Worm (Caenorhabditis elegans) whole organism, L4 larva: Measurements from ENCODE around the gene R08D7.5.
"Not testable (repeated sequence)": the region's sequence is repeated elsewhere in the genome, so short reads cannot be mapped to it uniquely, and the experiment has no call there.

Experiments used
- F49E8.2 ChIP-seq: sonication (generic microtip); optimal IDR thresholded peaks from 2 replicates; lab custom pipeline; 2016; ENCODE audit warnings: missing compliant biosample characterization, mild to moderate bottlenecking, missing genetic modification characterization, borderline replicate concordance
- R02D3.7 ChIP-seq: fragments of 150-350 bp; sonication (generic microtip); optimal IDR thresholded peaks from 3 replicates; lab custom pipeline; 2014; ENCODE audit warnings: missing biosample characterization, missing genetic modification characterization
- Y48G9A.11 ChIP-seq: fragments of 200-800 bp; sonication (Bioruptor generic); IDR thresholded peaks from 2 replicates; pipeline ENCODE4 v1.3.6; 2022; ENCODE audit warnings: missing genetic modification reagents, missing genetic modification characterization, missing compliant biosample characterization
- Y5F2A.4 ChIP-seq: fragments of 200-800 bp; sonication (Bioruptor generic); optimal IDR thresholded peaks from 2 replicates; lab custom pipeline; 2018; ENCODE audit warnings: mild to moderate bottlenecking, missing genetic modification characterization, missing compliant biosample characterization
- Y75B8A.6 ChIP-seq: fragments of 200-800 bp; sonication (Bioruptor generic); IDR thresholded peaks from 2 replicates; pipeline ENCODE4 v1.3.6; 2022; ENCODE audit warnings: missing genetic modification reagents, missing genetic modification characterization, missing compliant biosample characterization
- aha-1 ChIP-seq: fragments of 150-350 bp; peaks from one replicate; lab custom pipeline; 2014; ENCODE audit warnings: missing biosample characterization, missing genetic modification characterization
- ama-1 ChIP-seq: fragments of 150-350 bp; optimal IDR thresholded peaks from 2 replicates; lab custom pipeline; 2014; ENCODE audit warnings: inconsistent platforms, mixed read lengths
- arid-1 ChIP-seq: fragments of 200-800 bp; sonication (Bioruptor generic); conservative IDR thresholded peaks from 2 replicates; pipeline ENCODE4 v1.3.6; 2022; ENCODE audit warnings: missing genetic modification reagents, missing genetic modification characterization, missing compliant biosample characterization
- ceh-20 ChIP-seq: fragments of 200-800 bp; sonication (Bioruptor generic); IDR thresholded peaks from 2 replicates; pipeline ENCODE4 v1.3.6; 2022; ENCODE audit warnings: missing genetic modification reagents, missing genetic modification characterization, missing compliant biosample characterization
- ces-1 ChIP-seq: fragments of 150-350 bp; sonication (generic microtip); optimal IDR thresholded peaks from 4 replicates; lab custom pipeline; 2014; ENCODE audit warnings: missing biosample characterization, missing genetic modification reagents, missing genetic modification characterization
- daf-19 ChIP-seq: fragments of 200-800 bp; sonication (Bioruptor generic); conservative IDR thresholded peaks from 2 replicates; pipeline ENCODE4 v1.3.6; 2022; ENCODE audit warnings: missing genetic modification characterization, missing compliant biosample characterization
- dmd-6 ChIP-seq: fragments of 200-800 bp; sonication (Bioruptor generic); IDR thresholded peaks from 2 replicates; pipeline ENCODE4 v1.3.6; 2022; ENCODE audit warnings: missing genetic modification reagents, missing genetic modification characterization, missing compliant biosample characterization
- dve-1 ChIP-seq: sonication (generic microtip); optimal IDR thresholded peaks from 2 replicates; lab custom pipeline; 2017; ENCODE audit warnings: antibody characterized with exemption, mild to moderate bottlenecking, missing genetic modification characterization, missing compliant biosample characterization; ENCODE audit not compliant: insufficient read depth
- fos-1 ChIP-seq: fragments of 150-350 bp; optimal IDR thresholded peaks from 2 replicates; lab custom pipeline; 2014; ENCODE audit warnings: missing biosample characterization, missing genetic modification characterization
- gei-8 ChIP-seq: fragments of 200-800 bp; sonication (Bioruptor generic); optimal IDR thresholded peaks from 2 replicates; lab custom pipeline; 2018; ENCODE audit warnings: mild to moderate bottlenecking, missing genetic modification characterization, missing compliant biosample characterization
- jun-1 ChIP-seq: fragments of 150-350 bp; optimal IDR thresholded peaks from 2 replicates; lab custom pipeline; 2014; ENCODE audit warnings: missing biosample characterization, missing genetic modification reagents, missing genetic modification characterization
- lim-7 ChIP-seq: fragments of 200-800 bp; sonication (Bioruptor generic); IDR thresholded peaks from 2 replicates; pipeline ENCODE4 v1.3.6; 2022; ENCODE audit warnings: missing genetic modification characterization, missing compliant biosample characterization
- lin-13 ChIP-seq: fragments of 150-350 bp; optimal IDR thresholded peaks from 2 replicates; lab custom pipeline; 2014; ENCODE audit warnings: missing biosample characterization, missing genetic modification reagents, missing genetic modification characterization
- lin-15B ChIP-seq: fragments of 150-350 bp; sonication (generic microtip); optimal IDR thresholded peaks from 3 replicates; lab custom pipeline; 2014; ENCODE audit warnings: missing biosample characterization, missing genetic modification characterization
- lin-38 ChIP-seq: fragments of 200-800 bp; sonication (Bioruptor generic); IDR thresholded peaks from 2 replicates; pipeline ENCODE4 v1.3.6; 2022; ENCODE audit warnings: missing genetic modification reagents, missing genetic modification characterization, missing compliant biosample characterization
- lin-39 ChIP-seq: fragments of 150-350 bp; optimal IDR thresholded peaks from 2 replicates; lab custom pipeline; 2014; ENCODE audit warnings: missing biosample characterization, missing genetic modification reagents, missing genetic modification characterization
- lir-3 ChIP-seq: sonication (generic microtip); optimal IDR thresholded peaks from 2 replicates; lab custom pipeline; 2016; ENCODE audit warnings: mild to moderate bottlenecking, missing genetic modification characterization, missing compliant biosample characterization
- madf-5 ChIP-seq, 2 experiments: fragments of 200-800 bp; sonication (Bioruptor generic); IDR thresholded peaks; 2 replicates each; pipeline ENCODE4 v1.3.6; 2022; ENCODE audit warnings: missing compliant biosample characterization in 2 of 2, missing genetic modification characterization in 2 of 2
- mxl-3 ChIP-seq: fragments of 200-800 bp; sonication (Bioruptor generic); optimal IDR thresholded peaks from 2 replicates; lab custom pipeline; 2018; ENCODE audit warnings: mild to moderate bottlenecking, missing genetic modification characterization, missing compliant biosample characterization
- nhr-102 ChIP-seq: sonication (generic microtip); optimal IDR thresholded peaks from 2 replicates; lab custom pipeline; 2016; ENCODE audit warnings: mild to moderate bottlenecking, missing genetic modification characterization, moderate library complexity, missing compliant biosample characterization
- nhr-11 ChIP-seq: fragments of 150-350 bp; optimal IDR thresholded peaks from 2 replicates; lab custom pipeline; 2014; ENCODE audit warnings: missing biosample characterization, missing genetic modification characterization
- nhr-237 ChIP-seq: sonication (generic microtip); optimal IDR thresholded peaks from 2 replicates; lab custom pipeline; 2017; ENCODE audit warnings: missing biosample characterization, missing genetic modification characterization
- nhr-25 ChIP-seq: sonication (generic microtip); optimal IDR thresholded peaks from 2 replicates; lab custom pipeline; 2017; ENCODE audit warnings: missing genetic modification characterization, mild to moderate bottlenecking, missing compliant biosample characterization, antibody characterized with exemption, moderate library complexity, borderline replicate concordance; ENCODE audit not compliant: insufficient read depth
- nhr-41 ChIP-seq: fragments of 200-800 bp; sonication (Bioruptor generic); IDR thresholded peaks from 2 replicates; pipeline ENCODE4 v1.3.6; 2022; ENCODE audit warnings: missing genetic modification reagents, missing genetic modification characterization, missing compliant biosample characterization
- nhr-77 ChIP-seq: fragments of 150-350 bp; optimal IDR thresholded peaks from 2 replicates; lab custom pipeline; 2014; ENCODE audit warnings: missing biosample characterization, missing genetic modification characterization
- pqm-1 ChIP-seq: sonication (generic microtip); optimal IDR thresholded peaks from 2 replicates; lab custom pipeline; 2017; ENCODE audit warnings: missing biosample characterization, missing genetic modification characterization
- spr-3 ChIP-seq: fragments of 200-800 bp; sonication (Bioruptor generic); optimal IDR thresholded peaks from 2 replicates; lab custom pipeline; 2018; ENCODE audit warnings: mild to moderate bottlenecking, missing genetic modification characterization, missing compliant biosample characterization
- tra-1 ChIP-seq: fragments of 200-800 bp; sonication (Bioruptor generic); IDR thresholded peaks from 2 replicates; pipeline ENCODE4 v1.3.6; 2022; ENCODE audit warnings: missing genetic modification reagents, missing genetic modification characterization, missing compliant biosample characterization
- unc-39 ChIP-seq: sonication (generic microtip); optimal IDR thresholded peaks from 2 replicates; lab custom pipeline; 2017; ENCODE audit warnings: missing biosample characterization, missing genetic modification characterization
- unc-62 ChIP-seq, 3 experiments: fragments of 150-350 bp in 1 of 3; sonication (generic microtip); optimal IDR thresholded peaks in 2 of 3; peaks in 1 of 3; 1 replicate in 1 of 3; 2 replicates in 2 of 3; lab custom pipeline; 2014 to 2017; ENCODE audit warnings: missing biosample characterization in 3 of 3, missing genetic modification characterization in 3 of 3, missing genetic modification reagents in 3 of 3, missing genotype in 1 of 3
- zfp-2 ChIP-seq: sonication (generic microtip); optimal IDR thresholded peaks from 2 replicates; lab custom pipeline; 2016; ENCODE audit warnings: mild to moderate bottlenecking, missing genetic modification characterization, missing compliant biosample characterization
- ztf-7 ChIP-seq: fragments of 150-350 bp; optimal IDR thresholded peaks from 2 replicates; lab custom pipeline; 2014; ENCODE audit warnings: missing biosample characterization, missing genetic modification characterization

R08D7.5 gene

DNA sequence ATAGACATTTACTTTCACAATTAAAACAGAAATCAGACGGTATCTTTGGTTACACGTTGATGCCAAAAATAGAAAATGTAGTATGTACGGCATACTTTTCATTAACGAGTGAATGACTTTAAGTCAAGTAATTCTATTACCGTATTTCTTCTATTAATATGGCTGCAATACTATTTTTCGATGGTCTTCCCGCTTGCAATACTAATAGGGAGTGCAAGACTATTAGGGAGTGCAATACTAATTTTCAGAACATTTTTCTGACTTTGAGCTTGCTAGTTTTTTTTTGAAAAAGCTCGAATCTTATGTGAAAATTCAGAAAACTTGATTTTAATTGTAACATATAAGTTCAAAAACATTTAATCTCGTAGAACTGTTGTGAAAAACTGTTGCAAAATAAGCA lies 15.8 kb downstream of the R08D7.5 start, which contains the start of gene R08D7.7:
TSS of gene R08D7.7 (plus strand) at position 301 of the 400 bp plus-strand sequence.
- TF ChIP-seq Y5F2A.4; ceh-20 (GFP tag; lab: Robert Waterston, UW); nhr-25: not testable (repeated sequence)

DNA sequence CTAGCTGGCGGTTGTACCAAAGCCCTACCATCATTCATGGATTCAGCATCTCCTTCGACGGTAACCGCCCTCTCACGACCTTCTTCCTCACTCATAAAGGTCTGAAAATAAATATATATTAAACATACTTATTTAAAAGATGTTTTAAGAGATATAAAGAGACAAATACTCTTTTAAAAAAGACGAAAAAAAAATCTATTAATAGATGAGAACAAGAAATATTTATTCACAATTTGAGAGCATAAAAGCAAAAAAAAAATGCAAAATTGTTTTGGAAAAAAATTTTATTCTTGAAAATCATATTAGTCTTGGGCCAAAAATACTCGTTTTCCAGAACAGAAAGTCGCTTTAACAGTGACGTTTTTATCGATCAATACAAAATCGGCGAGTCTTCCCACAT lies 22.8 kb downstream of the R08D7.5 start, which contains the start of gene skat-1:
TSS of gene skat-1 (minus strand) at position 101 of the 400 bp plus-strand sequence.
- TF ChIP-seq ztf-7 (tag; lab: Kevin White, UChicago) = no peak
- TF ChIP-seq ama-1 (lab: Kevin White, UChicago) = no peak
- no peak for TF ChIP-seq lin-15B (tag; lab: Kevin White, UChicago)
- no peak for TF ChIP-seq gei-8 (GFP tag; lab: Kevin White, UChicago)
- no peak for TF ChIP-seq spr-3 (GFP tag; lab: Kevin White, UChicago)
- TF ChIP-seq lin-13 (GFP tag; lab: Kevin White, UChicago) = no peak
- no peak for TF ChIP-seq F49E8.2 (tag; lab: Kevin White, UChicago)
- no peak for TF ChIP-seq tra-1 (GFP tag; lab: Robert Waterston, UW)
- TF ChIP-seq lin-38 = peak; percentile 21; the same call in 1 of the 2 replicates
- peak; percentile 7 for TF ChIP-seq nhr-102 (tag; lab: Kevin White, UChicago)
- no peak for TF ChIP-seq zfp-2
- TF ChIP-seq R02D3.7 (tag; lab: Kevin White, UChicago) = no peak
- TF ChIP-seq, all 104 proteins: peak for 2

- TF ChIP-seq pqm-1 (tag; lab: Kevin White, UChicago) (peak; percentile 80), nhr-77 (no peak), lin-39 (tag; lab: Kevin White, UChicago) (no peak), madf-5 (GFP tag; IDR thresholded peaks at IDR 0.05; lab: Robert Waterston, UW) (0 out of 4 replicates have a peak, but pooled peaks of 1 of the 2 experiments have one; percentile 0), nhr-11 (tag; lab: Kevin White, UChicago) (no peak)
- TF ChIP-seq, all 104 proteins: peak for 2
These were observed 23.9 kb downstream of the R08D7.5 start for ce11 chrIII:8997821-8998220.

- TF ChIP-seq aha-1 (tag; lab: Kevin White, UChicago) (peak; percentile 57), dve-1 (tag; lab: Kevin White, UChicago) (peak; percentile 5), unc-62 (GFP tag; optimal IDR thresholded peaks at IDR 0.05 in 1 of 2; lab: Kevin White, UChicago) (peak in 1 of 2 experiments; percentile 91), unc-62 (tag; optimal IDR thresholded peaks at IDR 0.05; lab: Kevin White, UChicago) (no peak), jun-1 (tag; lab: Kevin White, UChicago) (no peak), Y48G9A.11 (no peak), madf-5 (GFP tag; IDR thresholded peaks at IDR 0.05; lab: Robert Waterston, UW) (no peak)
- TF ChIP-seq, all 104 proteins: peak for 3
These were observed 25.0 kb downstream of the R08D7.5 start for ce11 chrIII:8998884-8999283.

- TF ChIP-seq aha-1 (tag; lab: Kevin White, UChicago) (peak; percentile 68), pqm-1 (tag; lab: Kevin White, UChicago) (peak; percentile 35), lin-39 (tag; lab: Kevin White, UChicago) (no peak), Y5F2A.4 (peak; percentile 4), lim-7 (GFP tag; lab: Robert Waterston, UW) (no peak), ces-1 (GFP tag; lab: Kevin White, UChicago) (no peak), nhr-11 (tag; lab: Kevin White, UChicago) (no peak), lin-38 (0 out of 2 replicates have a peak, but pooled peaks have one; percentile 6), arid-1 (GFP tag; lab: Robert Waterston, UW) (0 out of 2 replicates have a peak, but pooled peaks have one; percentile 25), nhr-41 (GFP tag; lab: Robert Waterston, UW) (no peak)
- TF ChIP-seq, all 104 proteins: peak for 5
These were observed 25.6 kb downstream of the R08D7.5 start, which contains the start of gene F59B2.3 for ce11 chrIII:8999508-8999907. Gene F59B2.3 (minus strand): TSS chrIII:8999766.

- no peak for TF ChIP-seq lir-3
- TF ChIP-seq daf-19 (GFP tag; lab: Robert Waterston, UW) = no peak
- 0 out of 2 replicates have a peak, but pooled peaks have one; percentile 13 for TF ChIP-seq lin-38
- TF ChIP-seq aha-1 (tag; lab: Kevin White, UChicago) = peak; percentile 51
- no peak for TF ChIP-seq spr-3 (GFP tag; lab: Kevin White, UChicago)
- no peak for TF ChIP-seq Y75B8A.6 (GFP tag; lab: Robert Waterston, UW)
- TF ChIP-seq nhr-237 = no peak
- no peak for TF ChIP-seq dmd-6 (GFP tag; lab: Robert Waterston, UW)
- TF ChIP-seq mxl-3 = no peak
- TF ChIP-seq unc-39 = no peak
- TF ChIP-seq fos-1 = no peak
- TF ChIP-seq lin-15B (tag; lab: Kevin White, UChicago) = no peak
These were observed 27.6 kb downstream of the R08D7.5 start for ce11 chrIII:9001491-9001890.
